Worm (Caenorhabditis elegans): ENCODE results near the gene F49A5.10.

DNA sequence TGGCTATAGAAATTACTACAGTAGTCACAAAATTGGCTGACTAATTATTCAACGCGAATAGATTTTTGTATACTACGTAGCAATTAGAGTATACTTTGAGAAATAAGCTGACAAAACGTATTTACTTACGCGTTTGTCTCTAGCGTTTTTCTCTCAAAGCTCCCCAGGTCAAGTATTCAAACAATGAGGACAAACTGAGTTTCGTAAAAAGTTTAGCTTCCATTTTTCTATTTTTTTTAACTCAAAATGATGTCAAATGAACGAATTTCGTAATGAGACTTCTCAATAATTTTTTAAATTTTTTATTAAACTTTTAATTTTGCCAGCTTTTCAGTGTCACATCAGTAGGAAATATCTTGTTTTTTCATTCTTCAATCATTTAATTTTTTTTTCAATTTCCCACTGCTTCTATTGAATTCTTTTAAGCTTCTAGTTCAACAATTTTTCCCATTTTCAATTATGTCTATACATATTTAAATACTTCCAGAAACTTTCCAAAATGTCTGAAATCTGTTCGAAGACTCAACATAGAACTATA is 13.8 kb downstream of the F49A5.10 start, which contains the start of the genes ifas-2 and fbxa-44:
- TF ChIP-seq skn-1 (tag; optimal IDR thresholded peaks at IDR 0.05) (no peak), pha-4 (tag; optimal IDR thresholded peaks at IDR 0.05) (no peak), ceh-82 (tag; optimal IDR thresholded peaks at IDR 0.05) (no peak), snpc-4 (tag; optimal IDR thresholded peaks at IDR 0.05) (no peak), nhr-28 (tag; optimal IDR thresholded peaks at IDR 0.05) (no peak), lin-39 (tag; optimal IDR thresholded peaks at IDR 0.05) (no peak), R02D3.7 (tag; optimal IDR thresholded peaks at IDR 0.05) (no peak), zag-1 (tag; optimal IDR thresholded peaks at IDR 0.05) (no peak), unc-62 (GFP tag; optimal IDR thresholded peaks at IDR 0.05) (no peak)
